Fruit fly (Drosophila melanogaster) whole organism, adult: ENCODE results near the gene CG31156.

Source experiments
- CG11617 ChIP-seq: fragments of 200-800 bp; sonication (Bioruptor generic); optimal IDR thresholded peaks from 2 replicates; lab custom pipeline; 2017; ENCODE audit warnings: mild to moderate bottlenecking, missing biosample characterization, missing genetic modification reagents, missing genetic modification characterization
- CG12768 ChIP-seq: fragments of 200-800 bp; sonication (Bioruptor generic); optimal IDR thresholded peaks from 2 replicates; lab custom pipeline; 2017; ENCODE audit warnings: missing biosample characterization, missing genetic modification characterization, mild to moderate bottlenecking, moderate library complexity, missing genetic modification reagents
- CG14711 ChIP-seq: fragments of 200-800 bp; sonication (Bioruptor generic); optimal IDR thresholded peaks from 2 replicates; lab custom pipeline; 2018; ENCODE audit warnings: missing biosample characterization, mild to moderate bottlenecking, missing genetic modification characterization, moderate library complexity
- CG1620 ChIP-seq: fragments of 200-800 bp; sonication (Bioruptor generic); optimal IDR thresholded peaks from 2 replicates; lab custom pipeline; 2016; ENCODE audit warnings: missing biosample characterization, missing genetic modification characterization
- CG33017 ChIP-seq: fragments of 200-800 bp; sonication (Bioruptor generic); optimal IDR thresholded peaks from 2 replicates; lab custom pipeline; 2018; ENCODE audit warnings: missing biosample characterization, mild to moderate bottlenecking, missing genetic modification characterization, moderate library complexity
- CG5204 ChIP-seq: fragments of 200-800 bp; sonication (Bioruptor generic); optimal IDR thresholded peaks from 2 replicates; lab custom pipeline; 2016; ENCODE audit warnings: missing biosample characterization, missing genetic modification characterization
- CG7045 ChIP-seq: fragments of 200-800 bp; sonication (Bioruptor generic); optimal IDR thresholded peaks from 2 replicates; lab custom pipeline; 2017; ENCODE audit warnings: missing biosample characterization, mild to moderate bottlenecking, missing genetic modification characterization
- CG7101 ChIP-seq: fragments of 200-800 bp; sonication (Bioruptor generic); optimal IDR thresholded peaks from 2 replicates; lab custom pipeline; 2018; ENCODE audit warnings: missing biosample characterization, mild to moderate bottlenecking, missing genetic modification characterization, moderate library complexity
- Clk ChIP-seq: fragments of 200-800 bp; sonication (Bioruptor generic); optimal IDR thresholded peaks from 2 replicates; lab custom pipeline; 2017; ENCODE audit warnings: missing biosample characterization, missing genetic modification characterization
- Crg-1 ChIP-seq: fragments of 200-800 bp; sonication (Bioruptor generic); optimal IDR thresholded peaks from 2 replicates; lab custom pipeline; 2016; ENCODE audit warnings: missing biosample characterization, missing genetic modification characterization
- Hr96 ChIP-seq: fragments of 200-800 bp; sonication (Bioruptor generic); optimal IDR thresholded peaks from 2 replicates; lab custom pipeline; 2016; ENCODE audit warnings: missing biosample characterization, missing genetic modification characterization
- Mnt ChIP-seq: fragments of 200-800 bp; sonication (Bioruptor generic); optimal IDR thresholded peaks from 2 replicates; lab custom pipeline; 2016; ENCODE audit warnings: missing biosample characterization, mild to moderate bottlenecking, missing genetic modification characterization
- bab1 ChIP-seq: fragments of 200-800 bp; sonication (Bioruptor generic); optimal IDR thresholded peaks from 3 replicates; lab custom pipeline; 2019; ENCODE audit warnings: missing biosample characterization, mild to moderate bottlenecking, missing genetic modification characterization, moderate library complexity
- cic ChIP-seq: fragments of 200-800 bp; sonication (Bioruptor generic); optimal IDR thresholded peaks from 2 replicates; lab custom pipeline; 2017; ENCODE audit warnings: missing biosample characterization, mild to moderate bottlenecking, missing genetic modification characterization, moderate library complexity
- cnc ChIP-seq, 2 experiments: fragments of >200 bp; optimal IDR thresholded peaks; 2 replicates each; lab custom pipeline; 2017
- kay ChIP-seq: fragments of 200-800 bp; sonication (Bioruptor generic); peaks from one replicate; lab custom pipeline; 2016; ENCODE audit warnings: missing biosample characterization, missing genetic modification characterization, borderline replicate concordance
- ovo ChIP-seq: fragments of 200-800 bp; sonication (Bioruptor generic); optimal IDR thresholded peaks from 2 replicates; lab custom pipeline; 2016; ENCODE audit warnings: missing biosample characterization, missing genetic modification characterization
- pad ChIP-seq: fragments of 200-800 bp; sonication (Bioruptor generic); optimal IDR thresholded peaks from 3 replicates; lab custom pipeline; 2017; ENCODE audit warnings: missing biosample characterization, missing genetic modification characterization, mild to moderate bottlenecking, moderate library complexity, missing genetic modification reagents
- tj ChIP-seq: fragments of 200-800 bp; sonication (Bioruptor generic); optimal IDR thresholded peaks from 3 replicates; lab custom pipeline; 2017; ENCODE audit warnings: missing biosample characterization, mild to moderate bottlenecking, missing genetic modification characterization, moderate library complexity
- toe ChIP-seq: fragments of 200-800 bp; sonication (Bioruptor generic); optimal IDR thresholded peaks from 2 replicates; lab custom pipeline; 2016; ENCODE audit warnings: missing biosample characterization, missing genetic modification characterization

The CG31156 gene

dm6 chr3R:22589311-22589710 is 24.1 kb downstream of the CG31156 start:
- TF ChIP-seq CG7045 (GFP tag; lab: Kevin White, UChicago) (peak; percentile 65), ovo (peak; percentile 50), cnc (optimal IDR thresholded peaks at IDR 0.05; lab: Kevin White, UChicago) (no peak), Hr96 (GFP tag; lab: Kevin White, UChicago) (no peak), Clk (GFP tag; lab: Kevin White, UChicago) (no peak), Crg-1 (GFP tag; lab: Kevin White, UChicago) (peak; percentile 64), CG1620 (peak; percentile 22), CG5204 (GFP tag; lab: Kevin White, UChicago) (no peak), kay (GFP tag; lab: Kevin White, UChicago) (no peak), tj (GFP tag; lab: Kevin White, UChicago) (peak; percentile 25), CG11617 (peak; percentile 47), CG33017 (tag; lab: Kevin White, UChicago) (peak; percentile 44), cic (GFP tag; lab: Kevin White, UChicago) (peak; percentile 55), toe (GFP tag; lab: Kevin White, UChicago) (peak; percentile 20), bab1 (no peak), CG12768 (GFP tag; lab: Kevin White, UChicago) (peak; percentile 44), pad (no peak), CG14711 (tag; lab: Kevin White, UChicago) (peak; percentile 47), Mnt (GFP tag; lab: Kevin White, UChicago) (no peak), CG7101 (peak; percentile 80)

dm6 chr3R:22588756-22589155 is 24.7 kb downstream of the CG31156 start:
- TF ChIP-seq CG7045 (GFP tag; lab: Kevin White, UChicago) (no peak), CG11617 (no peak), Hr96 (GFP tag; lab: Kevin White, UChicago) (no peak), ovo (no peak), CG14711 (tag; lab: Kevin White, UChicago) (no peak), Clk (GFP tag; lab: Kevin White, UChicago) (no peak), CG12768 (GFP tag; lab: Kevin White, UChicago) (no peak), cnc (optimal IDR thresholded peaks at IDR 0.05; lab: Kevin White, UChicago) (no peak), tj (GFP tag; lab: Kevin White, UChicago) (no peak), toe (GFP tag; lab: Kevin White, UChicago) (no peak)

- TF ChIP-seq cic (GFP tag; lab: Kevin White, UChicago) (peak; percentile 85), kay (GFP tag; lab: Kevin White, UChicago) (no peak), CG33017 (tag; lab: Kevin White, UChicago) (peak; percentile 10), CG11617 (peak; percentile 56), ovo (peak; percentile 73), Hr96 (GFP tag; lab: Kevin White, UChicago) (no peak), Crg-1 (GFP tag; lab: Kevin White, UChicago) (peak; percentile 64), CG5204 (GFP tag; lab: Kevin White, UChicago) (no peak), CG1620 (peak; percentile 62), bab1 (peak; percentile 66), CG14711 (tag; lab: Kevin White, UChicago) (peak; percentile 56), pad (peak; percentile 44), CG12768 (GFP tag; lab: Kevin White, UChicago) (peak; percentile 56), Clk (GFP tag; lab: Kevin White, UChicago) (peak; percentile 60), tj (GFP tag; lab: Kevin White, UChicago) (peak; percentile 64), toe (GFP tag; lab: Kevin White, UChicago) (peak; percentile 90), cnc (optimal IDR thresholded peaks at IDR 0.05; lab: Kevin White, UChicago) (no peak), Mnt (GFP tag; lab: Kevin White, UChicago) (peak; percentile 65), CG7045 (GFP tag; lab: Kevin White, UChicago) (peak; percentile 62), CG7101 (peak; percentile 65)
These were observed 26.0 kb downstream of the CG31156 start, which contains the start of gene Efa6 for dm6 chr3R:22587419-22587963. Gene Efa6, plus strand, starts transcription at chr3R:22587755.

- TF ChIP-seq CG14711 (tag; lab: Kevin White, UChicago) (no peak), CG5204 (GFP tag; lab: Kevin White, UChicago) (no peak), Hr96 (GFP tag; lab: Kevin White, UChicago) (no peak), tj (GFP tag; lab: Kevin White, UChicago) (no peak), Clk (GFP tag; lab: Kevin White, UChicago) (no peak), CG33017 (tag; lab: Kevin White, UChicago) (no peak), CG7045 (GFP tag; lab: Kevin White, UChicago) (no peak)
These were observed 26.9 kb downstream of the CG31156 start, which contains the start of gene btn for dm6 chr3R:22586525-22586924. Gene btn, minus strand, starts transcription at chr3R:22586625.

dm6 chr3R:22584582-22584981 is 28.9 kb downstream of the CG31156 start, which contains the start of the genes CG33107 and CG6937:
Gene CG33107, minus strand, starts transcription at chr3R:22584718.
Gene CG6937, plus strand, starts transcription at chr3R:22584773.
- TF ChIP-seq Mnt (GFP tag; lab: Kevin White, UChicago) (peak; percentile 97), CG7045 (GFP tag; lab: Kevin White, UChicago) (no peak), Clk (GFP tag; lab: Kevin White, UChicago) (no peak), Crg-1 (GFP tag; lab: Kevin White, UChicago) (no peak)

- no peak for TF ChIP-seq Clk (GFP tag; lab: Kevin White, UChicago)
- peak; percentile 91 for TF ChIP-seq Mnt (GFP tag; lab: Kevin White, UChicago)
- TF ChIP-seq tj (GFP tag; lab: Kevin White, UChicago) = no peak
- no peak for TF ChIP-seq CG7101
- peak; percentile 7 for TF ChIP-seq bab1
- no peak for TF ChIP-seq Crg-1 (GFP tag; lab: Kevin White, UChicago)
These were observed 30.5 kb downstream of the CG31156 start, which contains the start of gene Dph5 for dm6 chr3R:22582981-22583380. Gene Dph5, minus strand, starts transcription at chr3R:22583225.
